Fruit fly (Drosophila melanogaster) whole organism, adult: Measurements from ENCODE around the gene CG13605.

Experiments
- CG11617 ChIP-seq: fragments of 200-800 bp; sonication (Bioruptor generic); optimal IDR thresholded peaks from 2 replicates; lab custom pipeline; 2017; ENCODE audit warnings: mild to moderate bottlenecking, missing biosample characterization, missing genetic modification reagents, missing genetic modification characterization
- CG12768 ChIP-seq: fragments of 200-800 bp; sonication (Bioruptor generic); optimal IDR thresholded peaks from 2 replicates; lab custom pipeline; 2017; ENCODE audit warnings: missing biosample characterization, missing genetic modification characterization, mild to moderate bottlenecking, moderate library complexity, missing genetic modification reagents
- CG14711 ChIP-seq: fragments of 200-800 bp; sonication (Bioruptor generic); optimal IDR thresholded peaks from 2 replicates; lab custom pipeline; 2018; ENCODE audit warnings: missing biosample characterization, mild to moderate bottlenecking, missing genetic modification characterization, moderate library complexity
- CG1620 ChIP-seq: fragments of 200-800 bp; sonication (Bioruptor generic); optimal IDR thresholded peaks from 2 replicates; lab custom pipeline; 2016; ENCODE audit warnings: missing biosample characterization, missing genetic modification characterization
- CG33017 ChIP-seq: fragments of 200-800 bp; sonication (Bioruptor generic); optimal IDR thresholded peaks from 2 replicates; lab custom pipeline; 2018; ENCODE audit warnings: missing biosample characterization, mild to moderate bottlenecking, missing genetic modification characterization, moderate library complexity
- CG5204 ChIP-seq: fragments of 200-800 bp; sonication (Bioruptor generic); optimal IDR thresholded peaks from 2 replicates; lab custom pipeline; 2016; ENCODE audit warnings: missing biosample characterization, missing genetic modification characterization
- CG7045 ChIP-seq: fragments of 200-800 bp; sonication (Bioruptor generic); optimal IDR thresholded peaks from 2 replicates; lab custom pipeline; 2017; ENCODE audit warnings: missing biosample characterization, mild to moderate bottlenecking, missing genetic modification characterization
- CG7101 ChIP-seq: fragments of 200-800 bp; sonication (Bioruptor generic); optimal IDR thresholded peaks from 2 replicates; lab custom pipeline; 2018; ENCODE audit warnings: missing biosample characterization, mild to moderate bottlenecking, missing genetic modification characterization, moderate library complexity
- Clk ChIP-seq: fragments of 200-800 bp; sonication (Bioruptor generic); optimal IDR thresholded peaks from 2 replicates; lab custom pipeline; 2017; ENCODE audit warnings: missing biosample characterization, missing genetic modification characterization
- Crg-1 ChIP-seq: fragments of 200-800 bp; sonication (Bioruptor generic); optimal IDR thresholded peaks from 2 replicates; lab custom pipeline; 2016; ENCODE audit warnings: missing biosample characterization, missing genetic modification characterization
- Hr96 ChIP-seq: fragments of 200-800 bp; sonication (Bioruptor generic); optimal IDR thresholded peaks from 2 replicates; lab custom pipeline; 2016; ENCODE audit warnings: missing biosample characterization, missing genetic modification characterization
- Mnt ChIP-seq: fragments of 200-800 bp; sonication (Bioruptor generic); optimal IDR thresholded peaks from 2 replicates; lab custom pipeline; 2016; ENCODE audit warnings: missing biosample characterization, mild to moderate bottlenecking, missing genetic modification characterization
- bab1 ChIP-seq: fragments of 200-800 bp; sonication (Bioruptor generic); optimal IDR thresholded peaks from 3 replicates; lab custom pipeline; 2019; ENCODE audit warnings: missing biosample characterization, mild to moderate bottlenecking, missing genetic modification characterization, moderate library complexity
- cic ChIP-seq: fragments of 200-800 bp; sonication (Bioruptor generic); optimal IDR thresholded peaks from 2 replicates; lab custom pipeline; 2017; ENCODE audit warnings: missing biosample characterization, mild to moderate bottlenecking, missing genetic modification characterization, moderate library complexity
- cnc ChIP-seq, 2 experiments: fragments of >200 bp; optimal IDR thresholded peaks; 2 replicates each; lab custom pipeline; 2017
- kay ChIP-seq: fragments of 200-800 bp; sonication (Bioruptor generic); peaks from one replicate; lab custom pipeline; 2016; ENCODE audit warnings: missing biosample characterization, missing genetic modification characterization, borderline replicate concordance
- ovo ChIP-seq: fragments of 200-800 bp; sonication (Bioruptor generic); optimal IDR thresholded peaks from 2 replicates; lab custom pipeline; 2016; ENCODE audit warnings: missing biosample characterization, missing genetic modification characterization
- pad ChIP-seq: fragments of 200-800 bp; sonication (Bioruptor generic); optimal IDR thresholded peaks from 3 replicates; lab custom pipeline; 2017; ENCODE audit warnings: missing biosample characterization, missing genetic modification characterization, mild to moderate bottlenecking, moderate library complexity, missing genetic modification reagents
- tj ChIP-seq: fragments of 200-800 bp; sonication (Bioruptor generic); optimal IDR thresholded peaks from 3 replicates; lab custom pipeline; 2017; ENCODE audit warnings: missing biosample characterization, mild to moderate bottlenecking, missing genetic modification characterization, moderate library complexity
- toe ChIP-seq: fragments of 200-800 bp; sonication (Bioruptor generic); optimal IDR thresholded peaks from 2 replicates; lab custom pipeline; 2016; ENCODE audit warnings: missing biosample characterization, missing genetic modification characterization

Gene CG13605

DNA sequence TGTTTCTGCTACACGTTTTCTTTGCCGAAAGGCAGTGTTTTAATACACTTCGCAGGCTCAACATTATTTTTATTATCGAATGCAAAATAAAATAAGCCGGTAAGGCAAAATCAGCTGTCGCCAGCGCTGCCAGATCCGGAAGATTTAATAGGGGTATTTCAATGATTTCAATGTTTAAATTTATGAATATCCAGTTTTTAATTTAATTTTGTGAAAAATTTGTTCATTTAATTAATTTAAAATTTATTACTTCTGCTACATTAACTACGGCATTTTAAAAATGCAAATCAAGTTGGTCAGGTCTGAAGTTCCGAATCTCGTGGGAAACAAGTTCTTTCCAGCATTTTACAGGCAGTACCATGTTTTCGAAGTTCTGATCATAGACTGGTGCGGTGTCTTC lies 36.6 kb upstream of the CG13605 start, which contains the start of gene Slimp:
Gene Slimp (minus strand): TSS at position 130 of the 400 bp plus-strand sequence.
- no peak for TF ChIP-seq Hr96 (GFP tag; lab: Kevin White, UChicago)
- no peak for TF ChIP-seq CG7045 (GFP tag; lab: Kevin White, UChicago)
- no peak for TF ChIP-seq tj (GFP tag; lab: Kevin White, UChicago)
- peak; percentile 18 for TF ChIP-seq CG14711
- peak; percentile 23 for TF ChIP-seq CG7101
- no peak for TF ChIP-seq ovo
- no peak for TF ChIP-seq Clk (GFP tag; lab: Kevin White, UChicago)
- TF ChIP-seq Crg-1 = peak; percentile 16
- no peak for TF ChIP-seq cic
- TF ChIP-seq pad = peak; percentile 3
- TF ChIP-seq CG11617 (GFP tag; lab: Kevin White, UChicago) = peak; percentile 61
- TF ChIP-seq CG1620 (GFP tag; lab: Kevin White, UChicago) = peak; percentile 7
- TF ChIP-seq CG5204 (GFP tag; lab: Kevin White, UChicago) = peak; percentile 66
- peak; percentile 31 for TF ChIP-seq bab1 (GFP tag; lab: Kevin White, UChicago)
- peak; percentile 60 for TF ChIP-seq toe
- TF ChIP-seq CG12768 (GFP tag; lab: Kevin White, UChicago) = peak; percentile 3
- peak; percentile 18 for TF ChIP-seq Mnt (GFP tag; lab: Kevin White, UChicago)
- TF ChIP-seq CG33017 (tag; lab: Kevin White, UChicago) = peak; percentile 22
- TF ChIP-seq kay = no peak
- no peak for TF ChIP-seq cnc (optimal IDR thresholded peaks at IDR 0.05; lab: Kevin White, UChicago)

dm6 chr3R:24144542-24144941 lies 32.4 kb upstream of the CG13605 start:
- TF ChIP-seq ovo (no peak), CG11617 (GFP tag; lab: Kevin White, UChicago) (no peak), CG7045 (GFP tag; lab: Kevin White, UChicago) (no peak), CG33017 (tag; lab: Kevin White, UChicago) (no peak), Mnt (GFP tag; lab: Kevin White, UChicago) (no peak), toe (no peak), Crg-1 (no peak), pad (no peak), kay (no peak), CG5204 (GFP tag; lab: Kevin White, UChicago) (no peak)

DNA sequence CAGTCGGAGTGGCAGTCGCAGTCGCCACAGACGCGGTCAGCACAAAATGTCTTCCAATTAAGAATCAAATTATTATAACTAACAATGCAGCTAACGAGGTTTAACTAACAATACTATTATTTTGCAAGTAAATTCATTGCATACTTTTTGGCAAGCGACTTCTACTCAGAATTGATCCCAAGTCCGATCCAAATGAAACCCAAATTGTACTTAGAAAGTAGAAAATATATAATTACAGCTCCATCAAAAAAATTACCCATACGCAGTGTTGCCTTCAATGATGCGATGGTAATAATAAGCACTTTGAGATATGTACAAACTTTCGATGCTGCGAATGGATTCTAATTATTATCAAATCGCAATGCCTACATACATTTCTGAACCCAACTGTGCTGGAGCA lies 31.6 kb upstream of the CG13605 start:
- no peak for TF ChIP-seq tj (GFP tag; lab: Kevin White, UChicago)

dm6 chr3R:24143372-24143771 lies 31.2 kb upstream of the CG13605 start:
- TF ChIP-seq Crg-1 (no peak), pad (no peak), tj (GFP tag; lab: Kevin White, UChicago) (no peak), CG7101 (no peak), Clk (GFP tag; lab: Kevin White, UChicago) (no peak), CG12768 (GFP tag; lab: Kevin White, UChicago) (no peak), Mnt (GFP tag; lab: Kevin White, UChicago) (no peak), bab1 (GFP tag; lab: Kevin White, UChicago) (no peak), kay (no peak), CG5204 (GFP tag; lab: Kevin White, UChicago) (no peak), ovo (no peak), Hr96 (GFP tag; lab: Kevin White, UChicago) (no peak), cic (no peak)

DNA sequence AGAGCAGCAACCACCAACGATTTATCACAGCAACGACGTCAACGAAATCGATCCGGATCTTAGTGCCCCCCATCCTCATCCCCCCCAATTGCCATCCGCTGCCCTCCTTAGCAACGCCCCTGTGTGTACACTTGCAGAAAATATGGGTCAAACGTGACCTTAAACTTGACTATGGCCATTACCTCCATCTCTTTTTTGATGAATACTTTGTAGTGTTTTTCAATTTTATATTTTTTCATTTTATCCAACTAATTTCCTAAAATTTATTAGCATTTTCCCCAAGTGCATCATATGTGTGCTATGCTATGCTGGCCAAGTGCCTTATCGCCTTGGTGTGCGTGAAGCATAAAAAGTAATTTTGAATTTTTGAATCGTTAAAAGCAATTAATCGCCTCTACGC lies 30.8 kb upstream of the CG13605 start:
- no peak for TF ChIP-seq CG7045 (GFP tag; lab: Kevin White, UChicago)
- no peak for TF ChIP-seq pad
- no peak for TF ChIP-seq CG14711
- no peak for TF ChIP-seq kay
- TF ChIP-seq cic = no peak
- no peak for TF ChIP-seq CG5204 (GFP tag; lab: Kevin White, UChicago)
- no peak for TF ChIP-seq toe
- no peak for TF ChIP-seq CG1620 (GFP tag; lab: Kevin White, UChicago)
- no peak for TF ChIP-seq Clk (GFP tag; lab: Kevin White, UChicago)
- TF ChIP-seq Crg-1 = no peak
- TF ChIP-seq CG11617 (GFP tag; lab: Kevin White, UChicago) = no peak

DNA sequence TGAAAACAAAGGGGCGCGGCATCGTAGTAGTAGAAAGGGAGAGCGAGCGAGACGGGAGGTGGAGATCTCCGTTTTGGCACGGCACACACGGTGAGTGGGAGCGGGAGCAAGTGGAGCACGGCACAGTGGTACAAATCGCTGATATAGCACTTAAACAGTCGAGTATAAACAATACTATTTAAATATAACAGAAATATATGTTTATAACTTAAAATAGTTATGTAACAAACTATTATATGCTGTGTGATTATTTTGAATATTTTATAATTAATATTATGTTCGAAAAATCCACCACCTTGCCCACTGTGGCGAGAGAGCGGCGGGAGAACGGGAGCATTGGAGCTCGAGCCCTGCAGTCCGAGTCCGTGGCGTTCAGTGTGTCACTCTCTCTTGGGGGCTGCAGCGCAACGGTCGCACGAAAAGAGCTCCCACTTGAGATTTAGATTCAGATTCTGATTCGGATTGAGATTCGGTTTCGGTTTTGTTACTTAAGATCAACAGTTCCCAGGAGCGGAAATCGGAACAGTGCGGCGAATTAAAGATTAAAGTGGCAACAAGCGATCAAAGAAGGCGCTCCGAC lies 28.9 kb upstream of the CG13605 start, which contains the start of gene Kal1:
Gene Kal1 (plus strand): TSS at position 383 of the 580 bp plus-strand sequence.
- peak; percentile 86 for TF ChIP-seq CG12768 (GFP tag; lab: Kevin White, UChicago)
- peak; percentile 85 for TF ChIP-seq pad
- peak; percentile 45 for TF ChIP-seq CG1620 (GFP tag; lab: Kevin White, UChicago)
- TF ChIP-seq Hr96 (GFP tag; lab: Kevin White, UChicago) = peak; percentile 45
- peak; percentile 67 for TF ChIP-seq CG7045 (GFP tag; lab: Kevin White, UChicago)
- peak; percentile 43 for TF ChIP-seq cic
- TF ChIP-seq CG11617 (GFP tag; lab: Kevin White, UChicago) = peak; percentile 92
- peak; percentile 24 for TF ChIP-seq toe
- TF ChIP-seq Clk (GFP tag; lab: Kevin White, UChicago) = peak; percentile 51
- TF ChIP-seq tj (GFP tag; lab: Kevin White, UChicago) = peak; percentile 88
- peak; percentile 92 for TF ChIP-seq CG33017 (tag; lab: Kevin White, UChicago)
- TF ChIP-seq bab1 (GFP tag; lab: Kevin White, UChicago) = peak; percentile 97
- peak; percentile 67 for TF ChIP-seq Crg-1
- peak; percentile 23 for TF ChIP-seq ovo
- TF ChIP-seq CG14711 = peak; percentile 88
- no peak for TF ChIP-seq cnc (optimal IDR thresholded peaks at IDR 0.05; lab: Kevin White, UChicago)
- peak; percentile 18 for TF ChIP-seq kay
- peak; percentile 93 for TF ChIP-seq CG7101
- peak; percentile 56 for TF ChIP-seq Mnt (GFP tag; lab: Kevin White, UChicago)
- no peak for TF ChIP-seq CG5204 (GFP tag; lab: Kevin White, UChicago)
